Worm (Caenorhabditis elegans): Measurements from ENCODE around the gene Y47D3A.32.

ce11 chrIII:11227025-11227424, 25.2 kb upstream of the Y47D3A.32 start, which contains the start of gene tbx-37:
- TF ChIP-seq ekl-4 (GFP tag; IDR thresholded peaks at IDR 0.05) (no peak), nfya-2 (GFP tag; IDR thresholded peaks at IDR 0.05) (no peak), lag-1 (GFP tag; IDR thresholded peaks at IDR 0.05) (no peak), nhr-179 (tag; optimal IDR thresholded peaks at IDR 0.05) (no peak), ama-1 (optimal IDR thresholded peaks at IDR 0.05) (no peak), ama-1 (GFP tag; optimal IDR thresholded peaks at IDR 0.05) (no peak)

Data from whole organism, young adult.